Worm (Caenorhabditis elegans): ENCODE data around the gene Y48E1C.4.

ce11 chrII:13465381-13465838 is 28.8 kb upstream of the Y48E1C.4 start:
- TF ChIP-seq dao-5 (tag; optimal IDR thresholded peaks at IDR 0.05) (no peak), him-1 (tag; optimal IDR thresholded peaks at IDR 0.05) (no peak)
